Fruit fly (Drosophila melanogaster) whole organism, embryonic: ENCODE data around the gene Stat92E.

Experiments used
- Atf6 ChIP-seq: fragments of 200-800 bp; sonication (Bioruptor generic); IDR thresholded peaks from 2 replicates; pipeline ENCODE4 v1.3.6; 2022; ENCODE audit warnings: missing biosample characterization, missing genetic modification characterization
- B-H1 ChIP-seq: fragments of 200-800 bp; sonication (Bioruptor generic); IDR thresholded peaks from 3 replicates; pipeline ENCODE4 v1.3.6; 2022; ENCODE audit warnings: missing biosample characterization, missing genetic modification characterization
- CG10654 ChIP-seq: fragments of 200-800 bp; sonication (Bioruptor generic); optimal IDR thresholded peaks from 2 replicates; lab custom pipeline; 2016; ENCODE audit warnings: missing biosample characterization, missing genetic modification characterization
- CG11247 ChIP-seq: fragments of 200-800 bp; sonication (Bioruptor generic); IDR thresholded peaks from 2 replicates; pipeline ENCODE4 v1.3.6; 2022; ENCODE audit warnings: missing biosample characterization, missing genetic modification characterization
- CG11723 ChIP-seq: fragments of 200-800 bp; sonication (Bioruptor generic); optimal IDR thresholded peaks from 2 replicates; lab custom pipeline; 2017; ENCODE audit warnings: missing biosample characterization, mild to moderate bottlenecking, missing genetic modification characterization
- CG12104 ChIP-seq: fragments of 200-800 bp; sonication (Bioruptor generic); optimal IDR thresholded peaks from 3 replicates; lab custom pipeline; 2016; ENCODE audit warnings: missing biosample characterization, missing genetic modification characterization
- CG12219 ChIP-seq: fragments of 200-800 bp; sonication (Bioruptor generic); optimal IDR thresholded peaks from 3 replicates; lab custom pipeline; 2018; ENCODE audit warnings: missing biosample characterization, mild to moderate bottlenecking, missing genetic modification characterization
- CG12942 ChIP-seq: fragments of 200-800 bp; sonication (Bioruptor generic); optimal IDR thresholded peaks from 3 replicates; lab custom pipeline; 2016; ENCODE audit warnings: missing biosample characterization, missing genetic modification characterization
- CG13296 ChIP-seq: fragments of 200-800 bp; sonication (Bioruptor generic); optimal IDR thresholded peaks from 3 replicates; lab custom pipeline; 2018; ENCODE audit warnings: missing biosample characterization, mild to moderate bottlenecking, missing genetic modification characterization
- CG14710 ChIP-seq: fragments of 200-800 bp; sonication (Bioruptor generic); optimal IDR thresholded peaks from 3 replicates; lab custom pipeline; 2019; ENCODE audit warnings: missing biosample characterization, mild to moderate bottlenecking, missing genetic modification characterization, moderate library complexity
- CG14965 ChIP-seq: fragments of 200-800 bp; sonication (Bioruptor generic); optimal IDR thresholded peaks from 2 replicates; lab custom pipeline; 2016; ENCODE audit warnings: missing biosample characterization, missing genetic modification characterization, borderline replicate concordance
- CG17359 ChIP-seq: fragments of 200-800 bp; sonication (Bioruptor generic); optimal IDR thresholded peaks from 3 replicates; lab custom pipeline; 2018; ENCODE audit warnings: missing biosample characterization, mild to moderate bottlenecking, missing genetic modification characterization, moderate library complexity
- CG2199 ChIP-seq: fragments of 200-800 bp; sonication (Bioruptor generic); IDR thresholded peaks from 3 replicates; pipeline ENCODE4 v1.3.6; 2022; ENCODE audit warnings: missing biosample characterization, missing genetic modification characterization
- CG2889 ChIP-seq: fragments of 200-800 bp; sonication (Bioruptor generic); IDR thresholded peaks from 3 replicates; pipeline ENCODE4 v1.3.6; 2022; ENCODE audit warnings: missing biosample characterization, missing genetic modification characterization
- CG32532 ChIP-seq: fragments of 200-800 bp; sonication (Bioruptor generic); IDR thresholded peaks from 2 replicates; pipeline ENCODE4 v1.3.6; 2022; ENCODE audit warnings: missing biosample characterization, missing genetic modification characterization
- CG4360 ChIP-seq: fragments of 200-800 bp; sonication (Bioruptor generic); IDR thresholded peaks from 2 replicates; pipeline ENCODE4 v1.3.6; 2022; ENCODE audit warnings: missing biosample characterization, missing genetic modification characterization
- CG4404 ChIP-seq: fragments of 200-800 bp; sonication (Bioruptor generic); IDR thresholded peaks from 2 replicates; pipeline ENCODE4 v1.3.6; 2022; ENCODE audit warnings: missing biosample characterization, missing genetic modification characterization
- CG8944 ChIP-seq: fragments of 200-800 bp; sonication (Bioruptor generic); optimal IDR thresholded peaks from 3 replicates; lab custom pipeline; 2016; ENCODE audit warnings: missing biosample characterization, missing genetic modification characterization
- CG9609 ChIP-seq: fragments of 200-800 bp; sonication (Bioruptor generic); optimal IDR thresholded peaks from 3 replicates; lab custom pipeline; 2016; ENCODE audit warnings: missing biosample characterization, missing genetic modification characterization
- CG9797 ChIP-seq: fragments of 200-800 bp; sonication (Bioruptor generic); optimal IDR thresholded peaks from 3 replicates; lab custom pipeline; 2018; ENCODE audit warnings: missing biosample characterization, mild to moderate bottlenecking, missing genetic modification characterization
- Drgx ChIP-seq: fragments of 200-800 bp; sonication (Bioruptor generic); IDR thresholded peaks from 2 replicates; pipeline ENCODE4 v1.3.6; 2022; ENCODE audit warnings: missing biosample characterization, missing genetic modification characterization
- Fer3 ChIP-seq: fragments of 200-800 bp; sonication (Bioruptor generic); optimal IDR thresholded peaks from 2 replicates; lab custom pipeline; 2018; ENCODE audit warnings: missing biosample characterization, mild to moderate bottlenecking, missing genetic modification characterization, moderate library complexity
- GATAe ChIP-seq: fragments of 200-800 bp; sonication (Bioruptor generic); conservative IDR thresholded peaks from 2 replicates; pipeline ENCODE4 v1.3.6; 2022; ENCODE audit warnings: missing biosample characterization, missing genetic modification characterization
- HLH54F ChIP-seq: fragments of 200-800 bp; sonication (Bioruptor generic); optimal IDR thresholded peaks from 3 replicates; lab custom pipeline; 2016; ENCODE audit warnings: missing biosample characterization, missing genetic modification characterization
- Hand ChIP-seq: fragments of 200-800 bp; sonication (Bioruptor generic); optimal IDR thresholded peaks from 2 replicates; lab custom pipeline; 2017; ENCODE audit warnings: mild to moderate bottlenecking, missing biosample characterization, missing genetic modification reagents, missing genetic modification characterization
- Hr51 ChIP-seq, 2 experiments: fragments of 200-800 bp; sonication (Bioruptor generic); optimal IDR thresholded peaks; 2 replicates in 1 of 2; 3 replicates in 1 of 2; lab custom pipeline; 2016 to 2018; ENCODE audit warnings: missing biosample characterization in 2 of 2, missing genetic modification characterization in 2 of 2, mild to moderate bottlenecking in 1 of 2, moderate library complexity in 1 of 2
- Mad ChIP-seq: fragments of 200-800 bp; sonication (Bioruptor generic); optimal IDR thresholded peaks from 2 replicates; lab custom pipeline; 2016; ENCODE audit warnings: missing biosample characterization, missing genetic modification characterization
- Mes4 ChIP-seq: fragments of 200-800 bp; sonication (Bioruptor generic); optimal IDR thresholded peaks from 2 replicates; lab custom pipeline; 2016; ENCODE audit warnings: missing biosample characterization, missing genetic modification characterization
- NC2β ChIP-seq: fragments of 200-800 bp; sonication (Bioruptor generic); optimal IDR thresholded peaks from 2 replicates; lab custom pipeline; 2016; ENCODE audit warnings: missing biosample characterization, missing genetic modification characterization
- Nf-YC ChIP-seq: fragments of 200-800 bp; optimal IDR thresholded peaks from 3 replicates; lab custom pipeline; 2019; ENCODE audit warnings: missing biosample characterization, mild to moderate bottlenecking, missing genetic modification characterization, moderate library complexity
- Sry-β ChIP-seq: fragments of 200-800 bp; sonication (Bioruptor generic); optimal IDR thresholded peaks from 2 replicates; lab custom pipeline; 2018; ENCODE audit warnings: missing biosample characterization, mild to moderate bottlenecking, missing genetic modification characterization, moderate library complexity
- Stat92E ChIP-seq, 3 experiments: fragments of >200 bp in 2 of 3; fragments of 200-800 bp in 1 of 3; sonication (Bioruptor generic) in 1 of 3; optimal IDR thresholded peaks; 2 replicates each; lab custom pipeline; 2017 to 2019; ENCODE audit warnings: missing biosample characterization in 3 of 3, missing genetic modification characterization in 3 of 3, mild to moderate bottlenecking in 1 of 3, moderate library complexity in 1 of 3
- Taf1 ChIP-seq: fragments of 200-800 bp; sonication (Bioruptor generic); IDR thresholded peaks from 2 replicates; pipeline ENCODE4 v1.3.6; 2022; ENCODE audit warnings: missing biosample characterization, missing genetic modification characterization
- Usf ChIP-seq: fragments of 200-800 bp; sonication (Bioruptor generic); optimal IDR thresholded peaks from 2 replicates; lab custom pipeline; 2017; ENCODE audit warnings: missing genotype, missing biosample characterization, missing genetic modification characterization
- Xbp1 ChIP-seq: fragments of 200-800 bp; sonication (Bioruptor generic); optimal IDR thresholded peaks from 3 replicates; lab custom pipeline; 2016; ENCODE audit warnings: missing biosample characterization, mild to moderate bottlenecking, missing genetic modification characterization
- al ChIP-seq: fragments of 200-800 bp; sonication (Bioruptor generic); IDR thresholded peaks from 2 replicates; pipeline ENCODE4 v1.3.6; 2022; ENCODE audit warnings: missing biosample characterization, missing genetic modification characterization
- ara ChIP-seq: fragments of 200-800 bp; sonication (Bioruptor generic); IDR thresholded peaks from 2 replicates; pipeline ENCODE4 v1.3.6; 2022; ENCODE audit warnings: missing biosample characterization, missing genetic modification characterization
- bsh ChIP-seq, 2 experiments: fragments of 200-800 bp; sonication (Bioruptor generic); optimal IDR thresholded peaks; 2 replicates each; lab custom pipeline; 2017 to 2018; ENCODE audit warnings: mild to moderate bottlenecking in 2 of 2, missing biosample characterization in 2 of 2, missing genetic modification characterization in 2 of 2, moderate library complexity in 1 of 2
- croc ChIP-seq: fragments of 200-800 bp; sonication (Bioruptor generic); conservative IDR thresholded peaks from 3 replicates; pipeline ENCODE4 v1.3.6; 2022; ENCODE audit warnings: missing biosample characterization, missing genetic modification characterization
- da ChIP-seq: fragments of 200-800 bp; sonication (Bioruptor generic); optimal IDR thresholded peaks from 2 replicates; lab custom pipeline; 2016; ENCODE audit warnings: missing biosample characterization, missing genetic modification characterization
- eyg ChIP-seq: fragments of 200-800 bp; sonication (Bioruptor generic); optimal IDR thresholded peaks from 3 replicates; lab custom pipeline; 2016; ENCODE audit warnings: missing biosample characterization, missing genetic modification characterization
- fd3F ChIP-seq: fragments of 200-800 bp; sonication (Bioruptor generic); optimal IDR thresholded peaks from 2 replicates; lab custom pipeline; 2018; ENCODE audit warnings: missing biosample characterization, mild to moderate bottlenecking, missing genetic modification characterization, moderate library complexity
- gt ChIP-seq: fragments of 200-800 bp; sonication (Bioruptor generic); IDR thresholded peaks from 2 replicates; pipeline ENCODE4 v1.3.6; 2022; ENCODE audit warnings: missing biosample characterization, missing genetic modification characterization
- jumu ChIP-seq: fragments of 200-800 bp; sonication (Bioruptor generic); optimal IDR thresholded peaks from 3 replicates; lab custom pipeline; 2016; ENCODE audit warnings: missing biosample characterization, missing genetic modification characterization
- lmd ChIP-seq: fragments of 200-800 bp; sonication (Bioruptor generic); IDR thresholded peaks from 2 replicates; pipeline ENCODE4 v1.3.6; 2022; ENCODE audit warnings: missing biosample characterization, missing genetic modification characterization
- mirr ChIP-seq: fragments of 200-800 bp; sonication (Bioruptor generic); optimal IDR thresholded peaks from 3 replicates; lab custom pipeline; 2018; ENCODE audit warnings: missing biosample characterization, mild to moderate bottlenecking, missing genetic modification characterization
- odd ChIP-seq: fragments of 200-800 bp; sonication (Bioruptor generic); optimal IDR thresholded peaks from 2 replicates; lab custom pipeline; 2017; ENCODE audit warnings: missing biosample characterization, mild to moderate bottlenecking, missing genetic modification characterization
- org-1 ChIP-seq: fragments of 200-800 bp; sonication (Bioruptor generic); optimal IDR thresholded peaks from 2 replicates; lab custom pipeline; 2017; ENCODE audit warnings: missing biosample characterization, missing genetic modification characterization
- sens ChIP-seq: fragments of 200-800 bp; sonication (Bioruptor generic); peaks from one replicate; lab custom pipeline; 2016; ENCODE audit warnings: missing biosample characterization, missing genetic modification characterization
- sna ChIP-seq: fragments of 200-800 bp; sonication (Bioruptor generic); IDR thresholded peaks from 2 replicates; pipeline ENCODE4 v1.3.6; 2022; ENCODE audit warnings: missing biosample characterization, missing genetic modification characterization; ENCODE audit not compliant: partially characterized antibody
- twi ChIP-seq: fragments of 200-800 bp; optimal IDR thresholded peaks from 2 replicates; lab custom pipeline; 2019; ENCODE audit warnings: missing biosample characterization, mild to moderate bottlenecking, missing genetic modification characterization, moderate library complexity
- unpg ChIP-seq: fragments of 200-800 bp; sonication (Bioruptor generic); optimal IDR thresholded peaks from 3 replicates; lab custom pipeline; 2018; ENCODE audit warnings: missing biosample characterization, mild to moderate bottlenecking, missing genetic modification characterization, moderate library complexity

The Stat92E gene

dm6 chr3R:20588480-20588785 is 36.3 kb upstream of the Stat92E start, which contains the start of gene Srp72 (continued):
- TF ChIP-seq Xbp1 (GFP tag; lab: Kevin White, UChicago): peak; percentile 66
- no peak for TF ChIP-seq CG14965
- no peak for TF ChIP-seq CG4360 (GFP tag; lab: Robert Waterston, UW)
- TF ChIP-seq twi (tag; lab: Kevin White, UChicago): peak; percentile 28
- no peak for TF ChIP-seq Hand (GFP tag; lab: Kevin White, UChicago)
- peak; percentile 45 for TF ChIP-seq unpg (GFP tag; lab: Kevin White, UChicago)
- TF ChIP-seq Hr51 (GFP tag; optimal IDR thresholded peaks at IDR 0.05; lab: Kevin White, UChicago): peak; percentile 19 to 33
- peak; percentile 60 for TF ChIP-seq CG17359 (tag; lab: Kevin White, UChicago)
- TF ChIP-seq CG11247 (GFP tag; lab: Robert Waterston, UW): peak; percentile 43; the same call in 1 of the 2 replicates
- TF ChIP-seq CG10654 (GFP tag; lab: Kevin White, UChicago): peak; percentile 51
- peak; percentile 37; the same call in 1 of the 2 replicates for TF ChIP-seq lmd (GFP tag; lab: Robert Waterston, UW)
- TF ChIP-seq sna (GFP tag; lab: Robert Waterston, UW): no peak; the same call in 1 of the 2 replicates
- TF ChIP-seq B-H1 (GFP tag; lab: Robert Waterston, UW): peak; percentile 25; the same call in 2 of the 3 replicates
- no peak for TF ChIP-seq Stat92E (GFP tag; optimal IDR thresholded peaks at IDR 0.05; lab: Kevin White, UChicago)
- peak; percentile 63; the same call in 1 of the 2 replicates for TF ChIP-seq CG32532 (GFP tag; lab: Robert Waterston, UW)
- TF ChIP-seq gt (GFP tag; lab: Robert Waterston, UW): no peak
- TF ChIP-seq HLH54F (GFP tag; lab: Kevin White, UChicago): peak; percentile 2
- no peak for TF ChIP-seq NC2β (GFP tag; lab: Kevin White, UChicago)
- TF ChIP-seq Mes4 (GFP tag; lab: Kevin White, UChicago): no peak
- TF ChIP-seq mirr (GFP tag; lab: Kevin White, UChicago): no peak
- no peak for TF ChIP-seq da (GFP tag; lab: Kevin White, UChicago)
- TF ChIP-seq Sry-β (GFP tag; lab: Kevin White, UChicago): no peak
- no peak for TF ChIP-seq CG9609
- TF ChIP-seq CG14710 (tag; lab: Kevin White, UChicago): peak; percentile 75
- TF ChIP-seq org-1 (GFP tag; lab: Kevin White, UChicago): no peak
- no peak for TF ChIP-seq CG2889 (GFP tag; lab: Robert Waterston, UW)
- TF ChIP-seq Nf-YC (tag; lab: Kevin White, UChicago): peak; percentile 41
- TF ChIP-seq CG12219: no peak
- peak; percentile 82 for TF ChIP-seq sens (GFP tag; lab: Kevin White, UChicago)
- peak; percentile 33; the same call in 1 of the 2 replicates for TF ChIP-seq al (GFP tag; lab: Robert Waterston, UW)
- no peak for TF ChIP-seq Usf (GFP tag; lab: Kevin White, UChicago)
- peak; percentile 59 for TF ChIP-seq CG9797 (GFP tag; lab: Kevin White, UChicago)
- no peak for TF ChIP-seq eyg (GFP tag; lab: Kevin White, UChicago)
- TF ChIP-seq odd (GFP tag; lab: Kevin White, UChicago): no peak
- peak; percentile 47; the same call in 1 of the 2 replicates for TF ChIP-seq Atf6 (GFP tag; lab: Robert Waterston, UW)
- no peak for TF ChIP-seq CG4404
- no peak for TF ChIP-seq fd3F (GFP tag; lab: Kevin White, UChicago)
- 0 out of 2 replicates have a peak, but pooled peaks have one; percentile 7 for TF ChIP-seq ara (GFP tag; lab: Robert Waterston, UW)
- TF ChIP-seq croc (GFP tag; lab: Robert Waterston, UW): no peak
- peak; percentile 35 for TF ChIP-seq CG12942
- peak; percentile 57 for TF ChIP-seq Fer3 (tag; lab: Kevin White, UChicago)
- TF ChIP-seq Mad (GFP tag; lab: Kevin White, UChicago): no peak
- peak; percentile 22 for TF ChIP-seq CG13296 (GFP tag; lab: Kevin White, UChicago)
- no peak for TF ChIP-seq CG8944
- TF ChIP-seq CG12104: peak; percentile 57
- TF ChIP-seq GATAe (GFP tag; lab: Robert Waterston, UW): no peak
- peak; percentile 55 for TF ChIP-seq Drgx (GFP tag; lab: Robert Waterston, UW)
- no peak for TF ChIP-seq CG11723 (GFP tag; lab: Kevin White, UChicago)
- TF ChIP-seq CG2199 (GFP tag; lab: Robert Waterston, UW): no peak
- peak in 1 of 2 experiments; percentile 47 for TF ChIP-seq bsh (GFP tag; optimal IDR thresholded peaks at IDR 0.05; lab: Kevin White, UChicago)
- no peak for TF ChIP-seq jumu (GFP tag; lab: Kevin White, UChicago)
- no peak for TF ChIP-seq Taf1 (GFP tag; lab: Robert Waterston, UW)
